Worm (Caenorhabditis elegans) whole organism, L3 larva: Measurements from ENCODE around the gene T14B1.1.

Experiments
- R02D3.7 ChIP-seq: fragments of 150-350 bp; optimal IDR thresholded peaks from 2 replicates; lab custom pipeline; 2014; ENCODE audit warnings: missing biosample characterization, missing genetic modification characterization
- lin-15B ChIP-seq: fragments of 150-350 bp; optimal IDR thresholded peaks from 2 replicates; lab custom pipeline; 2014; ENCODE audit warnings: missing biosample characterization, missing genetic modification characterization
- nhr-11 ChIP-seq: fragments of 150-350 bp; optimal IDR thresholded peaks from 2 replicates; lab custom pipeline; 2014; ENCODE audit warnings: missing biosample characterization, missing genetic modification characterization
- nhr-12 ChIP-seq: fragments of 150-350 bp; optimal IDR thresholded peaks from 2 replicates; lab custom pipeline; 2014; ENCODE audit warnings: missing biosample characterization, missing genetic modification characterization
- nhr-237 ChIP-seq: fragments of 150-350 bp; optimal IDR thresholded peaks from 2 replicates; lab custom pipeline; 2014; ENCODE audit warnings: missing biosample characterization, missing genetic modification characterization
- pha-4 ChIP-seq: fragments of 150-350 bp; optimal IDR thresholded peaks from 2 replicates; lab custom pipeline; 2014; ENCODE audit warnings: missing biosample characterization, missing genetic modification reagents, missing genetic modification characterization
- sea-2 ChIP-seq: fragments of 150-350 bp; sonication (generic microtip); optimal IDR thresholded peaks from 4 replicates; lab custom pipeline; 2014; ENCODE audit warnings: missing biosample characterization, missing genetic modification reagents, missing genetic modification characterization
- skn-1 ChIP-seq: fragments of 150-350 bp; optimal IDR thresholded peaks from 2 replicates; lab custom pipeline; 2014; ENCODE audit warnings: missing biosample characterization, missing genetic modification characterization
- snpc-4 ChIP-seq: fragments of 150-350 bp; optimal IDR thresholded peaks from 2 replicates; lab custom pipeline; 2014; ENCODE audit warnings: missing biosample characterization, missing genetic modification characterization
- unc-39 ChIP-seq: sonication (generic microtip); optimal IDR thresholded peaks from 4 replicates; lab custom pipeline; 2017; ENCODE audit warnings: missing biosample characterization, missing genetic modification characterization
- zag-1 ChIP-seq: fragments of 150-350 bp; optimal IDR thresholded peaks from 2 replicates; lab custom pipeline; 2014; ENCODE audit warnings: missing biosample characterization, missing genetic modification characterization
- ztf-11 ChIP-seq: fragments of 150-350 bp; optimal IDR thresholded peaks from 2 replicates; lab custom pipeline; 2014; ENCODE audit warnings: missing biosample characterization, missing genetic modification characterization
- ztf-4 ChIP-seq: fragments of 150-350 bp; optimal IDR thresholded peaks from 2 replicates; lab custom pipeline; 2014; ENCODE audit warnings: missing biosample characterization, missing genetic modification characterization

ce11 chrX:9665944-9666343, 2.6 kb downstream of the T14B1.1 start:
- TF ChIP-seq nhr-237 (tag; lab: Kevin White, UChicago) (no peak), lin-15B (tag; lab: Kevin White, UChicago) (no peak), nhr-11 (tag; lab: Kevin White, UChicago) (no peak), zag-1 (tag; lab: Kevin White, UChicago) (no peak), ztf-4 (tag; lab: Kevin White, UChicago) (no peak), ztf-11 (tag; lab: Kevin White, UChicago) (no peak), nhr-12 (no peak), sea-2 (GFP tag; lab: Kevin White, UChicago) (no peak), skn-1 (no peak), unc-39 (no peak), pha-4 (tag; lab: Kevin White, UChicago) (no peak), R02D3.7 (tag; lab: Kevin White, UChicago) (no peak), snpc-4 (tag; lab: Kevin White, UChicago) (no peak)
